Fruit fly (Drosophila melanogaster) whole organism: Measurements from ENCODE around the gene CG13137.

Experiments used
- EcR ChIP-seq, 2 experiments: fragments of >200 bp; optimal IDR thresholded peaks; 2 replicates each; lab custom pipeline; 2017; ENCODE audit warnings: missing biosample characterization in 2 of 2, missing genetic modification characterization in 2 of 2, missing genetic modification reagents in 2 of 2
- pan ChIP-seq: fragments of >200 bp; optimal IDR thresholded peaks from 2 replicates; lab custom pipeline; 2017

DNA sequence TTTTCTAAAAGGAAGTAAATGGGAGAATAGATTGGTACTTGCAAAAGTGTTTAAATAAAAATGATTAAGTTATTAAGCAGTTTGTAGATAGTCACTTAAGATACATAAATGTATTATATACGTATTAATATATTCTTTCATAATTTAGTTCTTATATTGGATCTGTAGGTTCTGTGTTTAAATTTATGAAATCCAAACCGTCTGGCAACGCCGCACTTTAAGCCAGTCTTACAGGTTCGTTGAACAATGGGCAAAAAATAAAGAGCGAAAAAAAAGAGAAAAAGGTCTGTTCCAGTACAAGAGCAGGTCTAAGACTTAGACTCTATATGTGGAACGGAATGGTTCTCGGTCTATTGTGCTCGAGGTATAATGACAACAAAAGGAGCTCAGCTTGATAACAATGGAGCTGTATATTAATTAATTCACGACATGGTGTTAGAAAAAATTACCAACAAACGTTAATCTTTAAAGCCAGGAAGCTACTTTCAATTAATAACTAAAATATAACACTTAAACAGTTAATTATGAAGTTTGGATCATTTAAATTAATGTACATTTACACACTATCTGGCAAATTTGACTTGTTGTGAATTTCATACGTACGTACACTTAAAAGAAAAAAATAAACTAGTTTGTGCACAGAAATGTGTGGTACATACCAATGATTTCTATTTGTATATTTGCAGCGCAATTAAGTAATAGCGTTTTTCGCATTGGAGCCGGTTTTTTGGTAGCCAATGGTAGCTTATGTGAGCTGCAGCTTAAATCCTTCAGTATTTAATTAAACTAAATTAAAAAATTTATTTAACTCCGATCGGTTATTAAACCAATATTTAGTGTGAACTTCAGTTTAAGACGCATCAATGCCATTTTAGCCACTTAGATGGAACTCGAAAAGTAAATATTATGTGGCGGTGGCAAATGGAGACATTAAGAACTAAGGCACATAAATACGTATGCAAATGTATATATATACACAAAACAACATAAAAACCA is 36.6 kb downstream of the CG13137 start, which contains the start of gene CG5731:
- TF ChIP-seq pan (lab: Kevin White, UChicago) (no peak), EcR (GFP tag; optimal IDR thresholded peaks at IDR 0.05; lab: Kevin White, UChicago) (no peak)
